Worm (Caenorhabditis elegans) whole organism, L4/young adult: Measurements from ENCODE around the gene T06D8.2.

Source experiments
- W03F9.2 ChIP-seq: fragments of 150-350 bp; optimal IDR thresholded peaks from 2 replicates; lab custom pipeline; 2014; ENCODE audit warnings: missing biosample characterization, missing genetic modification characterization
- dao-5 ChIP-seq: sonication (generic microtip); optimal IDR thresholded peaks from 2 replicates; lab custom pipeline; 2016; ENCODE audit warnings: missing genotype, missing genetic modification characterization, moderate library complexity, missing compliant biosample characterization
- him-1 ChIP-seq: sonication (generic microtip); optimal IDR thresholded peaks from 2 replicates; lab custom pipeline; 2016; ENCODE audit warnings: missing genotype, missing genetic modification reagents, missing genetic modification characterization, missing compliant biosample characterization

T06D8.2 gene

DNA sequence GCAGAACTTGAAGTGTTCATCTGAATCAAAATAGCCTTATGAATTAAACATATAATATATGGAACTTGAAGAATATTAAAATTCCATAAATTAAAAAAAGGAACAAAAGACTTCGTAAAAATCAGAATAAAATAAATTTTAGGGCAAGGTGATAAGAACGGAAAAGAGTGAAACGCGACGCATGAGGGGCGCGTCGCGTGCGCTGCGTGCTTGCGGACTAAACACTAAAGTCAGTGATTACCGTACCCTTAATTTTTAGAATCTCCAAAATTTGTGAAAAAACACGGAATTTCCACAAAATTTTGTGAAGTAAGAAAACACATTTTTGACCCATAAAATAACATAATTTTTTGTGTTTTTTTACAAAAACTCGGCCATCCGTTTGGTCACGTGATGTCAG is 34.7 kb downstream of the T06D8.2 start, which contains the start of gene T05B9.1:
Gene T05B9.1, minus strand, starts transcription at position 20 of the 400 bp plus-strand sequence.
- TF ChIP-seq dao-5 (tag; lab: Kevin White, UChicago) (no peak), W03F9.2 (tag; lab: Kevin White, UChicago) (no peak), him-1 (tag; lab: Kevin White, UChicago) (no peak)

DNA sequence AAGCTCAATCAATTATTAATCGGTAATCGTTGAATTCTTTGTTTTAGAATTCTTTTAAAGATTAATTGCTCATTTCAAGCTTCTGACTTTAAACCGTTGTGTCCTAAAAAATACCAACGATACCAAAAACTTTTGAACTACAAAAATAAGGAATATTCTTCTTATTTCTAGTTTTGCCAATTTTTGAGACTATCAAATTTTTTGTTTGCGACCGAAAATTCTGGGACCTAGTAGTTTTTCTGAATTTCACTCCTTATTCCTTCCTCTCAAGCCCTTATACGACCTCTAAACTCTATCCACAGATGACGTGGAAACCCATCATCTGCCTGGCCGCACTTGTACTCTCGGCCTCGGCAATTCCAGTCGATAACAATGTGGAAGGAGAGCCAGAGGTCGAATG is 42.3 kb downstream of the T06D8.2 start, which contains the start of gene cut-1:
Gene cut-1, plus strand, starts transcription at position 301 of the 400 bp plus-strand sequence.
- TF ChIP-seq W03F9.2 (tag; lab: Kevin White, UChicago) (no peak), him-1 (tag; lab: Kevin White, UChicago) (no peak), dao-5 (tag; lab: Kevin White, UChicago) (no peak)

DNA sequence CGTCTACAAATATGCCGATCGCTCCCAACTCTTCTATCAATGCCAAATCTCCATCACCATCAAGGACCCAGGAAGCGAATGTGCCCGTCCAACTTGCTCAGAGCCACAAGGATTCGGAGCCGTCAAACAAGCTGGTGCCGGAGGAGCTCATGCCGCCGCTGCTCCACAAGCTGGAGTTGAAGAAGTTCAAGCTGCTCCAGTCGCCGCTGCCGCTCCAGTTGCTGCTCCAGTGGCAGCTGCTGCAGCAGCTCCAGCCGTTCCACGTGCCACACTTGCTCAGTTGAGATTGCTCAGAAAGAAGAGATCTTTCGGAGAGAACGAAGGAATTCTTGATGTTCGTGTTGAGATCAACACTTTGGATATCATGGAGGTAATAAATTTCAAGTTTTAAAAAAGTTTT is 44.4 kb downstream of the T06D8.2 start:
- no peak for TF ChIP-seq him-1 (tag; lab: Kevin White, UChicago)
- no peak for TF ChIP-seq dao-5 (tag; lab: Kevin White, UChicago)
- TF ChIP-seq W03F9.2 (tag; lab: Kevin White, UChicago), result no peak

DNA sequence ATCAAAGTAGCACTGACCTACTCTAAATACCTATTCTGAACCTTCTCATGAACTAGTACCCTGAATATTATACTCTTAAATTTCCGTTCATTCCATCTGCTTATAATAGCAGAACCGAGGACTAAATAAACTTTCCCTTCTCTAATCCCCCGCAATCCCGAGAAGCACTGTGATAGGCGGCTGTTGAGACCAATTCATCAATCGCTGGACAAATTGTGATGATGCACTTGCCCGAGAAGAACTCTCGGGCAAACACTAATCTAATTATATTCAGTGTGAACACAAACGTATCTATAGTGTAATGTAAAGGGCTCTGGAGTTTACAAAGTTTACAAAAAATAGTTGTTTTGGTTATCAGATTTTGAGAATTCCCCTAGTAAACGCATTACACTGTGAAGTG is 48.4 kb downstream of the T06D8.2 start:
- TF ChIP-seq W03F9.2 (tag; lab: Kevin White, UChicago), result no peak
- no peak for TF ChIP-seq him-1 (tag; lab: Kevin White, UChicago)
- no peak for TF ChIP-seq dao-5 (tag; lab: Kevin White, UChicago)

DNA sequence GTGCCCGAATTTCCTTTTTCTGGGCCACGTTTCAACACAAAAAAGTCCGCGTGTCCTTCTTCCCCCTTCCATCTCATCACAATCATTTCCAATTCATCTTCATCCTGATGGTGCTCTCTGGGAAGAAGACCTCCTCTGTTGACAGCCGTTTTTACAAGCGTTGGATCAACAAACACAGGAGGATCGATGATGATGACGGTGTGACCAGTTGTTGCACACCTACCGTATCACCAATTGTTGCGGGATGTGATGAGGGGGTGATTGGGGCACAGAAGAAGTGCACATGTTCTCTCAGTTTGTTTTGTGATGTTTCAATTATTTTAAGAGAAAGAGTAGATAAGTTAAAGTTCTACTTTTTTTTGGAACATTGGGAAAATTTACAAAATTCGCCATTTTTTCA is 49.0 kb downstream of the T06D8.2 start:
- TF ChIP-seq him-1 (tag; lab: Kevin White, UChicago), result no peak
- no peak for TF ChIP-seq W03F9.2 (tag; lab: Kevin White, UChicago)

DNA sequence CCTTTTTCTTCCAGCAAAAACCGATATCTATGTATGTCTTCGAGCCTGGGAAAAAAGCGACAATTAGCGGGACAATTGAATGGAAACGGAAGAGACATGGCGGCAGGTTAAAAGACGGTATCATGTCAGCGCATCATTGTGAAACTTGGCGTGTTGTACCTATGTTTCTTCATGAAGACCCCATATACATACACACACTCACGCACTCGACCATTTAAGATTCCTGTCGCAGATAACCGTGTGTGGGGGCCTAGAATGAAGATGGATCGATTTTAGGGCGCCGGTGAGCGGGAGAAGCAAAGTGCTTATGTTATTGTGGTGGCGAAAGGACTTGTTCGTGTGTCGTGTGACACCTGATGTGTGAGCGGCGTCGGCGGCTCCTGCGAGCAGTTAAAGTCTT is 50.4 kb downstream of the T06D8.2 start:
- TF ChIP-seq W03F9.2 (tag; lab: Kevin White, UChicago), result no peak
- no peak for TF ChIP-seq dao-5 (tag; lab: Kevin White, UChicago)

DNA sequence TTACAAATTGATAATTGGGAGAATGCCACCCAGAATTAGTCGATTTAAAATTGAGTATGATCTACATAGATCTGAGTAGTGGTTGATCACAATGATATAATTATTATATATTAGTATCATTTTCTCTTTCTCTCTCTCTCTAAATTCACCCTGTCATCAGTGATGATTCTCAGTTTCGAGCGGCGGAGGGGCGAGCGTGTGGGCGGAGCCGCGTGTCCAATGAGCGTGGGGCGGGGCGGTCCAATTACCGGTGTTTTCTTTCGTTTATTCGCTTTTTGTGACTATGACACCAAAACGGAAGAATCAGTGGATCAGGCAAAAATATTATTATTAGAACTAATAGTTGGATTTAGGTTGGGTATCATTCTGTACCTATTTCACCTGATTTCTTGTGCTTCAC is 53.5 kb downstream of the T06D8.2 start:
- TF ChIP-seq him-1 (tag; lab: Kevin White, UChicago) (no peak), dao-5 (tag; lab: Kevin White, UChicago) (no peak), W03F9.2 (tag; lab: Kevin White, UChicago) (no peak)

DNA sequence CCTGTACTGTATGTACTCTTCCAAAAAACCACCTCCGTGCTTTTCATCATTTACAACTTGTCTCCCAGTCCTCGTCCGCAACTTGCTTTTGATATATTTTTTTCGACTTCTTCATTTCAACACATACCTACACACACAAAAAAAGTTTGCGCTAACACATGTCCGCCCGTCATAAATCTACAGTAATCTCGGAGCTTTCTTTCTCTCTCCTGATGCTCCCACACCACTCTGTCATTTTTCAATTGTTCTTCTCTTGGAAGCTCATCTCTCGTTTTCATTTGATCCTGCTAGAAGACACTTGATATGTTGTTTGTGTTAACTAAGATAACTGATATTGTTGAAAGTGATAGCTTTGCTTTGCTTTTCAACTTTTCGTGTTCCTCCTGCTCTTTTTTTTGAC is 54.7 kb downstream of the T06D8.2 start:
- TF ChIP-seq dao-5 (tag; lab: Kevin White, UChicago) (no peak), him-1 (tag; lab: Kevin White, UChicago) (no peak), W03F9.2 (tag; lab: Kevin White, UChicago) (no peak)

DNA sequence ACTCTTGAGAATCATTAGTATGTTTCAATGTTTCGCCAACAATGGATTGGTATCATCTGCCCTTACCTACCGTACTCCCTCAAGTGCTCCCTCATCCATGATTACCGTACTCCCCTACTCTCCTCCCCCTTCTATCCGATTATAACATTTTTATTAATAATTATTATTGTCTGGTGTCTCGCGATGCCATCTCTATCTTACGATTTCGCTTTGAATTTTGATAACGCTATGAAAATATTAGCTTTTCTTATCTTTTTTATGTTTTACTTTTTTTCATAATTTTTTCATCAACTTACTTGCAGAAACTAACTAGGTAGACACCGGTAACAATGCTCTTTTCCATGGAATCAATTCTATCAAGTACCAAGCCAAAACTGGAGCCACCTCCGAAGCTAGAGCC is 55.2 kb downstream of the T06D8.2 start, which contains the start of gene unc-130:
Gene unc-130, plus strand, starts transcription at position 301 of the 400 bp plus-strand sequence.
- TF ChIP-seq W03F9.2 (tag; lab: Kevin White, UChicago) (no peak), dao-5 (tag; lab: Kevin White, UChicago) (no peak), him-1 (tag; lab: Kevin White, UChicago) (no peak)
